Worm (Caenorhabditis elegans) whole organism, young adult: ENCODE measurements around the gene jip-1.

Experiments
- F23B12.7 ChIP-seq: sonication (generic microtip); optimal IDR thresholded peaks from 2 replicates; lab custom pipeline; 2017; ENCODE audit warnings: missing genetic modification characterization, mild to moderate bottlenecking, missing compliant biosample characterization, antibody characterized with exemption, moderate library complexity; ENCODE audit not compliant: insufficient read depth
- atf-7 ChIP-seq: sonication (generic microtip); optimal IDR thresholded peaks from 2 replicates; lab custom pipeline; 2017; ENCODE audit warnings: mild to moderate bottlenecking, missing genetic modification characterization, missing compliant biosample characterization
- ceh-79 ChIP-seq: sonication (generic microtip); optimal IDR thresholded peaks from 2 replicates; lab custom pipeline; 2017; ENCODE audit warnings: mild to moderate bottlenecking, missing genetic modification characterization, missing compliant biosample characterization
- rcor-1 ChIP-seq: fragments of 200-800 bp; sonication (Bioruptor generic); IDR thresholded peaks from 2 replicates; pipeline ENCODE4 v1.3.6; 2022; ENCODE audit warnings: missing genetic modification reagents, missing genetic modification characterization, missing compliant biosample characterization
- snpc-1.1 ChIP-seq: sonication (generic microtip); optimal IDR thresholded peaks from 2 replicates; lab custom pipeline; 2017; ENCODE audit warnings: missing genetic modification characterization, mild to moderate bottlenecking, missing compliant biosample characterization, antibody characterized with exemption, moderate library complexity, missing genotype, missing genetic modification reagents; ENCODE audit not compliant: insufficient read depth

DNA sequence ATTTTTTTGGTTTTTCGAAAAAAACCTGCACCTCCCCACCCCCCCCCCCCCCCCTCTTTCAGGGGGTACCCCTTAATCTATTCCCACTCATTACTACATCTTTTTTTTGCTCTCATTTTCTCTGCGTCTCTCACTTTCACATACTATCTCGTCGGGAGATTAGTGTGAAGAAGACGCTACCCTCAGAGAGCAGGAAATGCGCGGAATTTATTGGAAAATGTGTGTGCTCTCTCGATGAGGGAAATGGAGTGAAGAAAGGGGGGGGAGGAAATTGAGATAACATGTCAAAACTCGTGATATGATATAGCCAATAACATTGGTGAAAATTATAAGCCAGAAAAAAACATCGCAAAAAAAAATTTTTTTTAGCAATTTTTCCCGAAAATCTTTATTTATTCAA lies 1.2 kb upstream of the jip-1 start:
- TF ChIP-seq F23B12.7 (tag; lab: Kevin White, UChicago): no peak
- TF ChIP-seq atf-7: no peak
- no peak for TF ChIP-seq rcor-1 (GFP tag; lab: Robert Waterston, UW)
- TF ChIP-seq snpc-1.1 (tag; lab: Kevin White, UChicago): no peak
- TF ChIP-seq ceh-79 (tag; lab: Kevin White, UChicago): no peak
